Fruit fly (Drosophila melanogaster): ENCODE data around the gene eIF2D.
A peak's percentile ranks its signal among the peaks of the same experiment; 100 is the strongest.

Gene eIF2D

dm6 chr3R:29124128-29124527 is 27.5 kb downstream of the eIF2D start (continued):
- TF ChIP-seq CG2875 (GFP tag; optimal IDR thresholded peaks at IDR 0.05) (peak; percentile 49), jing (GFP tag; optimal IDR thresholded peaks at IDR 0.05) (no peak), pnt (GFP tag; optimal IDR thresholded peaks at IDR 0.05) (peak; percentile 78), CG18599 (GFP tag; optimal IDR thresholded peaks at IDR 0.05) (peak; percentile 65), C15 (GFP tag; IDR thresholded peaks at IDR 0.05) (no peak), Oaz (GFP tag; IDR thresholded peaks at IDR 0.05) (peak; percentile 29; the same call in 1 of the 2 replicates), CG4424 (GFP tag; optimal IDR thresholded peaks at IDR 0.05) (peak; percentile 65), chif (GFP tag; optimal IDR thresholded peaks at IDR 0.05) (peak; percentile 19 to 63), phol (tag; optimal IDR thresholded peaks at IDR 0.05) (peak; percentile 70), CG12744 (GFP tag; optimal IDR thresholded peaks at IDR 0.05) (no peak), CkIIα-i1 (GFP tag; IDR thresholded peaks at IDR 0.05) (no peak), org-1 (GFP tag; optimal IDR thresholded peaks at IDR 0.05) (peak; percentile 45), NFAT (GFP tag; IDR thresholded peaks at IDR 0.05) (peak; percentile 60; the same call in 1 of the 2 replicates), dysf (GFP tag; IDR thresholded peaks at IDR 0.05) (peak; percentile 76), CG9817 (tag; optimal IDR thresholded peaks at IDR 0.05) (peak; percentile 57), CG10543 (GFP tag; optimal IDR thresholded peaks at IDR 0.05) (peak; percentile 11), MTF-1 (GFP tag; optimal IDR thresholded peaks at IDR 0.05; ENCODE audit: borderline replicate concordance) (no peak), CG13123 (GFP tag; optimal IDR thresholded peaks at IDR 0.05) (peak; percentile 36), CG16813 (GFP tag; IDR thresholded peaks at IDR 0.05; ENCODE audit: partially characterized antibody) (no peak), Bgb (GFP tag; IDR thresholded peaks at IDR 0.05; ENCODE audit: partially characterized antibody) (no peak), chm (GFP tag; IDR thresholded peaks at IDR 0.05) (peak; percentile 75), en (GFP tag; optimal IDR thresholded peaks at IDR 0.05) (peak; percentile 18), Ada2b (GFP tag; IDR thresholded peaks at IDR 0.05) (peak; percentile 58; the same call in 1 of the 2 replicates), Nf-YA (GFP tag; IDR thresholded peaks at IDR 0.05) (peak; percentile 55; the same call in 1 of the 2 replicates), Drgx (GFP tag; IDR thresholded peaks at IDR 0.05) (peak; percentile 53), CG10321 (GFP tag; IDR thresholded peaks at IDR 0.05) (no peak; the same call in 1 of the 2 replicates), Rfx (GFP tag; IDR thresholded peaks at IDR 0.05) (peak; percentile 84), Stat92E (GFP tag; optimal IDR thresholded peaks at IDR 0.05) (no peak), CG7271 (tag; optimal IDR thresholded peaks at IDR 0.05) (no peak), Blimp-1 (GFP tag; optimal IDR thresholded peaks at IDR 0.05) (no peak), Gsc (GFP tag; IDR thresholded peaks at IDR 0.05) (peak; percentile 35; the same call in 1 of the 2 replicates), CG7745 (tag; optimal IDR thresholded peaks at IDR 0.05) (no peak), HLH3B (GFP tag; IDR thresholded peaks at IDR 0.05) (peak; percentile 76), nmo (GFP tag; optimal IDR thresholded peaks at IDR 0.05) (peak; percentile 76), fd3F (GFP tag; optimal IDR thresholded peaks at IDR 0.05) (peak; percentile 27), Taf1 (GFP tag; IDR thresholded peaks at IDR 0.05) (peak; percentile 52; the same call in 1 of the 2 replicates), unc-4 (GFP tag; IDR thresholded peaks at IDR 0.05; ENCODE audit: partially characterized antibody) (no peak), exex (tag; optimal IDR thresholded peaks at IDR 0.05) (no peak), mirr (GFP tag; optimal IDR thresholded peaks at IDR 0.05) (peak; percentile 4), so (GFP tag; IDR thresholded peaks at IDR 0.05) (peak; percentile 44; the same call in 1 of the 3 replicates), sob (GFP tag; IDR thresholded peaks at IDR 0.05) (peak; percentile 72), CG10959 (GFP tag; IDR thresholded peaks at IDR 0.05) (peak; percentile 70), CG3163 (GFP tag; optimal IDR thresholded peaks at IDR 0.05) (no peak), CG6272 (GFP tag; IDR thresholded peaks at IDR 0.05) (peak; percentile 51), dm (GFP tag; optimal IDR thresholded peaks at IDR 0.05) (no peak), Doc2 (GFP tag; IDR thresholded peaks at IDR 0.05) (no peak), ac (GFP tag; optimal IDR thresholded peaks at IDR 0.05) (no peak), E2f2 (GFP tag; IDR thresholded peaks at IDR 0.05) (peak; percentile 33; the same call in 1 of the 2 replicates), Eip74EF (GFP tag; optimal IDR thresholded peaks at IDR 0.05) (no peak), CG15269 (tag; optimal IDR thresholded peaks at IDR 0.05) (peak; percentile 70)

All from whole organism, embryonic.